Worm (Caenorhabditis elegans) whole organism, L3 larva: ENCODE measurements around the gene bgnt-1.5.

Experiments
- elt-2 ChIP-seq: sonication (generic microtip); optimal IDR thresholded peaks from 2 replicates; lab custom pipeline; 2016; ENCODE audit warnings: missing genetic modification reagents, mild to moderate bottlenecking, missing genetic modification characterization, missing compliant biosample characterization
- fkh-10 ChIP-seq: sonication (generic microtip); optimal IDR thresholded peaks from 2 replicates; lab custom pipeline; 2017; ENCODE audit warnings: missing biosample characterization, missing genetic modification reagents, missing genetic modification characterization
- fos-1 ChIP-seq: fragments of 150-350 bp; optimal IDR thresholded peaks from 2 replicates; lab custom pipeline; 2014; ENCODE audit warnings: missing biosample characterization, missing genetic modification characterization
- hmg-11 ChIP-seq: sonication (generic microtip); optimal IDR thresholded peaks from 2 replicates; lab custom pipeline; 2016; ENCODE audit warnings: missing genetic modification characterization, missing compliant biosample characterization
- mml-1 ChIP-seq: fragments of 150-350 bp; sonication (generic microtip); optimal IDR thresholded peaks from 3 replicates; lab custom pipeline; 2014; ENCODE audit warnings: missing biosample characterization, missing genetic modification characterization
- nhr-67 ChIP-seq: fragments of 150-350 bp; optimal IDR thresholded peaks from 2 replicates; lab custom pipeline; 2014; ENCODE audit warnings: missing biosample characterization, missing genetic modification characterization
- pqm-1 ChIP-seq: fragments of 150-350 bp; optimal IDR thresholded peaks from 2 replicates; lab custom pipeline; 2017; ENCODE audit warnings: missing biosample characterization, missing genetic modification characterization, inconsistent platforms
- skn-1 ChIP-seq: fragments of 150-350 bp; optimal IDR thresholded peaks from 2 replicates; lab custom pipeline; 2014; ENCODE audit warnings: missing biosample characterization, missing genetic modification characterization
- unc-62 ChIP-seq: fragments of 150-350 bp; sonication (generic microtip); optimal IDR thresholded peaks from 4 replicates; lab custom pipeline; 2014; ENCODE audit warnings: missing biosample characterization, missing genetic modification reagents, missing genetic modification characterization
- zag-1 ChIP-seq: fragments of 150-350 bp; optimal IDR thresholded peaks from 2 replicates; lab custom pipeline; 2014; ENCODE audit warnings: missing biosample characterization, missing genetic modification characterization

DNA sequence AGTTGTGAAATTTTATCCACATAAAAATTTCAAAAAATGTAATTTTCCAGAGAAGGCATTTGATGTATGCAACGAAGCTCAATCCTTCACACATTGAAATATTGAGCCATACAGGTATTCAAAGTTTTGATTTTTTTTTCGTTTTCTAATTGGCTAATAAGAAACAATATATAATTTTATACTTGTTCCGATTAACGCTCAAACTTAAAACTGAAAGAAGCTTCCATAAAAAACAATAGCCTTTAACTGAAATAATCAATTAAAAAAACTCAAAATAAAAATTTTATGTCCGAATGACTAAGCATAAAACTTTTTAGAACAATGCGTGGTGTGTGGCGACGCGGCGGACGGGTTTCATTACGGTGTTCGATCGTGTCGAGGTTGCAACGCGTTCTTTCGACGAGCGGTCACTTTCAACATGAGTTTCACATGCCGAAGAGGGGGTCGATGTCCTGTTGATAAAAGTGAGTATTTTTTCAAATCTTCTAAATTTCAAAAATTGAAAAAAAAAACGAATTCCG, 19.8 kb upstream of the bgnt-1.5 start, which contains the start of gene nhr-32:
- TF ChIP-seq elt-2 (tag; lab: Kevin White, UChicago), result no peak
- TF ChIP-seq pqm-1 (tag; lab: Kevin White, UChicago), result no peak
- TF ChIP-seq zag-1 (tag; lab: Kevin White, UChicago), result no peak
- no peak for TF ChIP-seq hmg-11 (tag; lab: Kevin White, UChicago)
- TF ChIP-seq skn-1 (tag; lab: Kevin White, UChicago), result no peak
- no peak for TF ChIP-seq fkh-10 (GFP tag; lab: Kevin White, UChicago)
- TF ChIP-seq mml-1 (tag; lab: Kevin White, UChicago), result no peak
- TF ChIP-seq unc-62 (GFP tag; lab: Kevin White, UChicago), result no peak
- TF ChIP-seq fos-1 (tag; lab: Kevin White, UChicago), result no peak
- TF ChIP-seq nhr-67 (tag; lab: Kevin White, UChicago), result no peak
